Worm (Caenorhabditis elegans) whole organism, L1 larva: ENCODE results near the gene Y39B6A.1.
A peak's percentile ranks its signal among the peaks of the same experiment; 100 is the strongest.

ENCODE experiments used
- C04F5.9 ChIP-seq: sonication (generic microtip); optimal IDR thresholded peaks from 2 replicates; lab custom pipeline; 2016; ENCODE audit warnings: missing genetic modification characterization, missing compliant biosample characterization
- C16A3.4 ChIP-seq: fragments of 150-350 bp; optimal IDR thresholded peaks from 2 replicates; lab custom pipeline; 2014; ENCODE audit warnings: missing biosample characterization, missing genetic modification characterization
- C34B4.2 ChIP-seq: sonication (generic microtip); optimal IDR thresholded peaks from 2 replicates; lab custom pipeline; 2017; ENCODE audit warnings: mild to moderate bottlenecking, missing genetic modification characterization, missing compliant biosample characterization
- aha-1 ChIP-seq: fragments of 150-350 bp; optimal IDR thresholded peaks from 2 replicates; lab custom pipeline; 2014; ENCODE audit warnings: missing biosample characterization, missing genetic modification characterization
- aly-2 ChIP-seq: fragments of 150-350 bp; optimal IDR thresholded peaks from 2 replicates; lab custom pipeline; 2014; ENCODE audit warnings: missing biosample characterization, missing genetic modification characterization
- blmp-1 ChIP-seq: fragments of 150-350 bp; optimal IDR thresholded peaks from 2 replicates; lab custom pipeline; 2014; ENCODE audit warnings: missing biosample characterization, missing genetic modification characterization
- ceh-8 ChIP-seq: fragments of 200-800 bp; sonication (Bioruptor generic); optimal IDR thresholded peaks from 2 replicates; lab custom pipeline; 2018; ENCODE audit warnings: mild to moderate bottlenecking, missing genetic modification characterization, moderate library complexity, missing compliant biosample characterization
- ceh-82 ChIP-seq, 3 experiments: fragments of 150-350 bp in 1 of 3; sonication (generic microtip) in 2 of 3; optimal IDR thresholded peaks; 2 replicates each; lab custom pipeline; 2014 to 2017; ENCODE audit warnings: missing biosample characterization in 3 of 3, missing genetic modification characterization in 3 of 3
- ceh-88 ChIP-seq: fragments of 200-800 bp; sonication (Bioruptor generic); IDR thresholded peaks from 2 replicates; pipeline ENCODE4 v1.3.6; 2022; ENCODE audit warnings: missing genetic modification characterization, missing compliant biosample characterization
- ceh-90 ChIP-seq: sonication (generic microtip); optimal IDR thresholded peaks from 2 replicates; lab custom pipeline; 2016; ENCODE audit warnings: missing genetic modification characterization, missing compliant biosample characterization
- dpl-1 ChIP-seq, 3 experiments: fragments of 150-350 bp in 2 of 3; sonication (generic microtip) in 1 of 3; optimal IDR thresholded peaks; 2 replicates each; lab custom pipeline; 2014 to 2017; ENCODE audit warnings: missing biosample characterization in 3 of 3, missing genetic modification characterization in 3 of 3, missing genetic modification reagents in 3 of 3
- efl-1 ChIP-seq, 4 experiments: fragments of 150-350 bp; optimal IDR thresholded peaks in 3 of 4; peaks in 1 of 4; 1 replicate in 1 of 4; 2 replicates in 3 of 4; lab custom pipeline; 2014; ENCODE audit warnings: missing biosample characterization in 2 of 4, missing genetic modification characterization in 2 of 4, missing genetic modification reagents in 2 of 4
- egl-13 ChIP-seq: sonication (generic microtip); optimal IDR thresholded peaks from 2 replicates; lab custom pipeline; 2016; ENCODE audit warnings: missing genotype, missing genetic modification reagents, missing genetic modification characterization, missing compliant biosample characterization
- elt-2 ChIP-seq: sonication (generic microtip); optimal IDR thresholded peaks from 2 replicates; lab custom pipeline; 2016; ENCODE audit warnings: missing genetic modification characterization, mild to moderate bottlenecking, inconsistent platforms, missing compliant biosample characterization, missing genetic modification reagents
- fkh-10 ChIP-seq: sonication (generic microtip); optimal IDR thresholded peaks from 2 replicates; lab custom pipeline; 2017; ENCODE audit warnings: missing biosample characterization, missing genetic modification reagents, missing genetic modification characterization
- fkh-4 ChIP-seq: sonication (generic microtip); optimal IDR thresholded peaks from 2 replicates; lab custom pipeline; 2016; ENCODE audit warnings: missing compliant biosample characterization, missing genetic modification characterization, borderline replicate concordance
- fkh-8 ChIP-seq: sonication (generic microtip); optimal IDR thresholded peaks from 2 replicates; lab custom pipeline; 2016; ENCODE audit warnings: mild to moderate bottlenecking, missing genetic modification characterization, missing compliant biosample characterization
- fos-1 ChIP-seq: fragments of 150-350 bp; optimal IDR thresholded peaks from 2 replicates; lab custom pipeline; 2014; ENCODE audit warnings: missing biosample characterization, missing genetic modification characterization
- hlh-4 ChIP-seq: sonication (generic microtip); optimal IDR thresholded peaks from 2 replicates; lab custom pipeline; 2016; ENCODE audit warnings: mild to moderate bottlenecking, missing genetic modification characterization, missing compliant biosample characterization
- hpl-2 ChIP-seq: fragments of 150-350 bp; optimal IDR thresholded peaks from 2 replicates; lab custom pipeline; 2014; ENCODE audit warnings: missing biosample characterization, missing genetic modification reagents, missing genetic modification characterization
- irx-1 ChIP-seq: sonication (generic microtip); optimal IDR thresholded peaks from 2 replicates; lab custom pipeline; 2016; ENCODE audit warnings: missing genetic modification characterization, missing compliant biosample characterization
- isw-1 ChIP-seq: fragments of 200-800 bp; sonication (Bioruptor generic); IDR thresholded peaks from 2 replicates; pipeline ENCODE4 v1.3.6; 2022; ENCODE audit warnings: missing genetic modification characterization, missing compliant biosample characterization
- jun-1 ChIP-seq: fragments of 150-350 bp; optimal IDR thresholded peaks from 2 replicates; lab custom pipeline; 2014; ENCODE audit warnings: missing biosample characterization, missing genetic modification reagents, missing genetic modification characterization
- lin-13 ChIP-seq: fragments of 150-350 bp; optimal IDR thresholded peaks from 2 replicates; lab custom pipeline; 2014; ENCODE audit warnings: missing biosample characterization, missing genetic modification reagents, missing genetic modification characterization
- lin-14 ChIP-seq: fragments of 200-800 bp; sonication (Bioruptor generic); optimal IDR thresholded peaks from 2 replicates; lab custom pipeline; 2018; ENCODE audit warnings: mild to moderate bottlenecking, missing genetic modification characterization, moderate library complexity, missing compliant biosample characterization
- lin-15B ChIP-seq: fragments of 150-350 bp; sonication (generic microtip); optimal IDR thresholded peaks from 3 replicates; lab custom pipeline; 2014; ENCODE audit warnings: missing biosample characterization, missing genetic modification characterization
- lin-35 ChIP-seq, 2 experiments: fragments of 150-350 bp; optimal IDR thresholded peaks; 2 replicates each; lab custom pipeline; 2014; ENCODE audit warnings: missing biosample characterization in 2 of 2, missing genetic modification characterization in 2 of 2, missing genetic modification reagents in 2 of 2
- lin-39 ChIP-seq: fragments of 150-350 bp; optimal IDR thresholded peaks from 2 replicates; lab custom pipeline; 2014; ENCODE audit warnings: missing biosample characterization, missing genetic modification reagents, missing genetic modification characterization
- lir-3 ChIP-seq: sonication (generic microtip); optimal IDR thresholded peaks from 2 replicates; lab custom pipeline; 2016; ENCODE audit warnings: mild to moderate bottlenecking, missing genetic modification characterization, moderate library complexity, missing compliant biosample characterization; ENCODE audit not compliant: poor library complexity
- mdl-1 ChIP-seq, 2 experiments: fragments of 150-350 bp; optimal IDR thresholded peaks; 2 replicates each; lab custom pipeline; 2014 to 2017; ENCODE audit warnings: missing biosample characterization in 2 of 2, missing genetic modification characterization in 2 of 2, inconsistent platforms in 1 of 2
- mef-2 ChIP-seq: fragments of 150-350 bp; optimal IDR thresholded peaks from 2 replicates; lab custom pipeline; 2014; ENCODE audit warnings: missing biosample characterization, missing genetic modification characterization
- nhr-19 ChIP-seq: fragments of 200-800 bp; sonication (Bioruptor generic); conservative IDR thresholded peaks from 2 replicates; pipeline ENCODE4 v1.3.6; 2022; ENCODE audit warnings: missing genetic modification characterization, missing compliant biosample characterization
- nhr-20 ChIP-seq: sonication (generic microtip); optimal IDR thresholded peaks from 2 replicates; lab custom pipeline; 2016; ENCODE audit warnings: mild to moderate bottlenecking, missing genetic modification characterization, missing compliant biosample characterization
- nhr-71 ChIP-seq: sonication (generic microtip); optimal IDR thresholded peaks from 2 replicates; lab custom pipeline; 2016; ENCODE audit warnings: mild to moderate bottlenecking, missing genetic modification characterization, moderate library complexity, missing compliant biosample characterization
- nhr-76 ChIP-seq: sonication (generic microtip); optimal IDR thresholded peaks from 2 replicates; lab custom pipeline; 2017; ENCODE audit warnings: missing biosample characterization, missing genetic modification characterization
- nhr-77 ChIP-seq: fragments of 150-350 bp; optimal IDR thresholded peaks from 2 replicates; lab custom pipeline; 2014; ENCODE audit warnings: missing biosample characterization, missing genetic modification characterization
- nhr-84 ChIP-seq: sonication (generic microtip); optimal IDR thresholded peaks from 2 replicates; lab custom pipeline; 2017; ENCODE audit warnings: missing biosample characterization, missing genetic modification characterization
- pqm-1 ChIP-seq: sonication (generic microtip); optimal IDR thresholded peaks from 3 replicates; lab custom pipeline; 2017; ENCODE audit warnings: missing biosample characterization, missing genetic modification characterization
- rnt-1 ChIP-seq: sonication (generic microtip); optimal IDR thresholded peaks from 2 replicates; lab custom pipeline; 2016; ENCODE audit warnings: mild to moderate bottlenecking, missing genetic modification characterization, moderate library complexity, missing compliant biosample characterization
- skn-1 ChIP-seq: fragments of 150-350 bp; optimal IDR thresholded peaks from 2 replicates; lab custom pipeline; 2014; ENCODE audit warnings: missing biosample characterization, missing genetic modification characterization
- snu-23 ChIP-seq: sonication (generic microtip); optimal IDR thresholded peaks from 2 replicates; lab custom pipeline; 2016; ENCODE audit warnings: missing genetic modification characterization, missing compliant biosample characterization
- sox-4 ChIP-seq: sonication (generic microtip); optimal IDR thresholded peaks from 2 replicates; lab custom pipeline; 2016; ENCODE audit warnings: missing genetic modification characterization, missing compliant biosample characterization
- sptf-1 ChIP-seq: fragments of 150-350 bp; optimal IDR thresholded peaks from 2 replicates; lab custom pipeline; 2014; ENCODE audit warnings: missing biosample characterization, missing genetic modification characterization
- swsn-7 ChIP-seq: sonication (generic microtip); optimal IDR thresholded peaks from 2 replicates; lab custom pipeline; 2016; ENCODE audit warnings: missing genetic modification characterization, missing compliant biosample characterization
- tbx-2 ChIP-seq: sonication (generic microtip); optimal IDR thresholded peaks from 2 replicates; lab custom pipeline; 2016; ENCODE audit warnings: missing genetic modification characterization, missing compliant biosample characterization
- tlp-1 ChIP-seq: fragments of 150-350 bp; optimal IDR thresholded peaks from 2 replicates; lab custom pipeline; 2014; ENCODE audit warnings: missing biosample characterization, missing genetic modification characterization
- unc-130 ChIP-seq: fragments of 150-350 bp; optimal IDR thresholded peaks from 2 replicates; lab custom pipeline; 2017; ENCODE audit warnings: missing biosample characterization, missing genetic modification characterization, inconsistent platforms
- unc-86 ChIP-seq: sonication (generic microtip); optimal IDR thresholded peaks from 2 replicates; lab custom pipeline; 2016; ENCODE audit warnings: missing genetic modification characterization, missing compliant biosample characterization
- unc-98 ChIP-seq: fragments of 200-800 bp; sonication (Bioruptor generic); IDR thresholded peaks from 2 replicates; pipeline ENCODE4 v1.3.6; 2022; ENCODE audit warnings: missing genetic modification characterization, missing compliant biosample characterization
- zag-1 ChIP-seq: fragments of 150-350 bp; optimal IDR thresholded peaks from 2 replicates; lab custom pipeline; 2014; ENCODE audit warnings: missing biosample characterization, missing genetic modification characterization
- zip-4 ChIP-seq: fragments of 200-800 bp; sonication (Bioruptor generic); optimal IDR thresholded peaks from 2 replicates; lab custom pipeline; 2018; ENCODE audit warnings: mild to moderate bottlenecking, missing genetic modification characterization, moderate library complexity, missing compliant biosample characterization
- ztf-4 ChIP-seq: fragments of 150-350 bp; optimal IDR thresholded peaks from 2 replicates; lab custom pipeline; 2014; ENCODE audit warnings: missing biosample characterization, missing genetic modification characterization

The Y39B6A.1 gene

DNA sequence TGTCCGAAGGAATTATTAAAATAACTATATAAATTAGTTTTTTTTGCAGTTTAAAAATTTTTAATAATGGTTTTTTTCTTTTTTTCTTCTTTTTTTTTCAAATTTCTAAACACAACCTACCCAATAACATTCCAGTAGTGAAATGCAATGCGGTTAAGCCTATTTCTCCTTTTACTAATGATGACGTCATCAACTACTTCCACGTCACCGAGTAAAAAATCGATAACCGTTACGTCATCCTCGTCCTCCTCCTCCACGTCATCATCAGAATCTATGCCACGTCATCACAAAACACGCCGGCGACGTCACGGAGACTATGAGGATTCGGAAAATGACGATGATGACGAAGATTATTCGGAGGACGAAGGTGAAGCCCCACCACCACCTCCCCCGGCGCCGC, 28.8 kb downstream of the Y39B6A.1 start, which contains the start of gene hot-2:
TSS of gene hot-2 (plus strand) at position 134 of the 400 bp plus-strand sequence.
- TF ChIP-seq efl-1 (optimal IDR thresholded peaks at IDR 0.05; lab: Kevin White, UChicago) (no peak), efl-1 (GFP tag; optimal IDR thresholded peaks at IDR 0.05 in 1 of 2; lab: Kevin White, UChicago) (peak in 1 of 2 experiments; percentile 2), tbx-2 (tag; lab: Kevin White, UChicago) (no peak), pqm-1 (tag; lab: Kevin White, UChicago) (no peak), C16A3.4 (no peak), hlh-4 (tag; lab: Kevin White, UChicago) (no peak)

- TF ChIP-seq lin-14 (peak; percentile 61), unc-130 (no peak), C34B4.2 (no peak), C04F5.9 (no peak), nhr-19 (GFP tag; lab: Robert Waterston, UW) (peak; percentile 51), elt-2 (peak; percentile 100), jun-1 (tag; lab: Kevin White, UChicago) (peak; percentile 79), tlp-1 (peak; percentile 54), C16A3.4 (no peak), mef-2 (tag; lab: Kevin White, UChicago) (no peak), nhr-77 (tag; lab: Kevin White, UChicago) (peak; percentile 23), blmp-1 (tag; lab: Kevin White, UChicago) (peak; percentile 19), ceh-90 (tag; lab: Kevin White, UChicago) (no peak), aly-2 (no peak), aha-1 (tag; lab: Kevin White, UChicago) (no peak), irx-1 (tag; lab: Kevin White, UChicago) (peak; percentile 37), rnt-1 (tag; lab: Kevin White, UChicago) (no peak), ceh-88 (GFP tag; lab: Robert Waterston, UW) (no peak), swsn-7 (tag; lab: Kevin White, UChicago) (peak; percentile 14), isw-1 (GFP tag; lab: Robert Waterston, UW) (no peak), nhr-76 (no peak), ceh-8 (GFP tag; lab: Kevin White, UChicago) (no peak), snu-23 (GFP tag; lab: Kevin White, UChicago) (no peak), lin-15B (no peak), unc-98 (GFP tag; lab: Robert Waterston, UW) (no peak), nhr-71 (tag; lab: Kevin White, UChicago) (peak; percentile 64), ztf-4 (tag; lab: Kevin White, UChicago) (no peak), egl-13 (tag; lab: Kevin White, UChicago) (no peak), lin-13 (GFP tag; lab: Kevin White, UChicago) (no peak), fkh-8 (tag; lab: Kevin White, UChicago) (no peak), lin-39 (tag; lab: Kevin White, UChicago) (no peak), nhr-20 (tag; lab: Kevin White, UChicago) (peak; percentile 69), nhr-84 (tag; lab: Kevin White, UChicago) (no peak), fos-1 (no peak), ceh-82 (tag; optimal IDR thresholded peaks at IDR 0.05; lab: Kevin White, UChicago) (no peak), unc-86 (no peak), mdl-1 (tag; optimal IDR thresholded peaks at IDR 0.05; lab: Kevin White, UChicago) (peak in 1 of 2 experiments; percentile 57), zag-1 (tag; lab: Kevin White, UChicago) (no peak), dpl-1 (GFP tag; optimal IDR thresholded peaks at IDR 0.05; lab: Kevin White, UChicago) (peak in 1 of 3 experiments; percentile 20), fkh-4 (tag; lab: Kevin White, UChicago) (no peak), lin-35 (GFP tag; optimal IDR thresholded peaks at IDR 0.05; lab: Kevin White, UChicago) (peak in 1 of 2 experiments; percentile 69), zip-4 (GFP tag; lab: Kevin White, UChicago) (no peak), skn-1 (peak; percentile 0), hpl-2 (GFP tag; lab: Kevin White, UChicago) (peak; percentile 25), sptf-1 (tag; lab: Kevin White, UChicago) (no peak), sox-4 (no peak), lir-3 (no peak), fkh-10 (GFP tag; lab: Kevin White, UChicago) (no peak)
Observed at ce11 chrV:19158664-19159063, 44.7 kb downstream of the Y39B6A.1 start, which contains the start of gene Y39B6A.5. Gene Y39B6A.5, minus strand, starts transcription at chrV:19158877.
